Worm (Caenorhabditis elegans) whole organism, late embryonic: Measurements from ENCODE around the gene nhr-253.

Experiments used
- C08G9.2 ChIP-seq: sonication (generic microtip); optimal IDR thresholded peaks from 2 replicates; lab custom pipeline; 2016; ENCODE audit warnings: mild to moderate bottlenecking, missing genetic modification characterization, moderate library complexity, missing compliant biosample characterization
- K02D7.2 ChIP-seq: sonication (generic microtip); optimal IDR thresholded peaks from 2 replicates; lab custom pipeline; 2017; ENCODE audit warnings: mild to moderate bottlenecking, missing genetic modification characterization, missing compliant biosample characterization
- ceh-18 ChIP-seq: sonication (generic microtip); optimal IDR thresholded peaks from 2 replicates; lab custom pipeline; 2016; ENCODE audit warnings: missing genetic modification characterization, missing compliant biosample characterization
- ceh-19 ChIP-seq: fragments of 200-800 bp; sonication (Bioruptor generic); optimal IDR thresholded peaks from 2 replicates; lab custom pipeline; 2018; ENCODE audit warnings: mild to moderate bottlenecking, missing genetic modification characterization, missing compliant biosample characterization
- ceh-2 ChIP-seq: sonication (generic microtip); optimal IDR thresholded peaks from 2 replicates; lab custom pipeline; 2016; ENCODE audit warnings: missing genotype, missing genetic modification characterization, missing compliant biosample characterization
- ceh-30 ChIP-seq: fragments of 150-350 bp; optimal IDR thresholded peaks from 2 replicates; lab custom pipeline; 2014; ENCODE audit warnings: missing biosample characterization, missing genetic modification characterization
- ceh-31 ChIP-seq: sonication (generic microtip); optimal IDR thresholded peaks from 2 replicates; lab custom pipeline; 2016; ENCODE audit warnings: missing genetic modification characterization, missing compliant biosample characterization
- ceh-48 ChIP-seq: sonication (generic microtip); optimal IDR thresholded peaks from 2 replicates; lab custom pipeline; 2016; ENCODE audit warnings: missing genetic modification characterization, inconsistent platforms, missing compliant biosample characterization
- ceh-6 ChIP-seq: fragments of 200-800 bp; sonication (Bioruptor generic); optimal IDR thresholded peaks from 2 replicates; lab custom pipeline; 2018; ENCODE audit warnings: mild to moderate bottlenecking, missing genetic modification characterization, missing compliant biosample characterization
- che-1 ChIP-seq: sonication (generic microtip); optimal IDR thresholded peaks from 2 replicates; lab custom pipeline; 2016; ENCODE audit warnings: mild to moderate bottlenecking, missing genetic modification characterization, missing compliant biosample characterization
- dve-1 ChIP-seq: sonication (generic microtip); optimal IDR thresholded peaks from 2 replicates; lab custom pipeline; 2017; ENCODE audit warnings: antibody characterized with exemption, mild to moderate bottlenecking, missing genetic modification characterization, missing compliant biosample characterization
- elt-2 ChIP-seq: sonication (generic microtip); optimal IDR thresholded peaks from 2 replicates; lab custom pipeline; 2016; ENCODE audit warnings: missing genetic modification reagents, missing genetic modification characterization, missing compliant biosample characterization
- ets-4 ChIP-seq: sonication (generic microtip); optimal IDR thresholded peaks from 2 replicates; lab custom pipeline; 2016; ENCODE audit warnings: missing genetic modification characterization, missing compliant biosample characterization
- eyg-1 ChIP-seq: sonication (generic microtip); optimal IDR thresholded peaks from 2 replicates; lab custom pipeline; 2016; ENCODE audit warnings: missing genotype, missing genetic modification characterization, missing compliant biosample characterization
- fkh-6 ChIP-seq: sonication (generic microtip); optimal IDR thresholded peaks from 2 replicates; lab custom pipeline; 2016; ENCODE audit warnings: missing genetic modification characterization, missing compliant biosample characterization
- hlh-13 ChIP-seq: fragments of 200-800 bp; sonication (Bioruptor generic); optimal IDR thresholded peaks from 2 replicates; lab custom pipeline; 2018; ENCODE audit warnings: mild to moderate bottlenecking, missing genetic modification characterization, missing compliant biosample characterization
- hlh-30 ChIP-seq: sonication (generic microtip); optimal IDR thresholded peaks from 2 replicates; lab custom pipeline; 2017; ENCODE audit warnings: antibody characterized with exemption, missing genetic modification characterization, missing compliant biosample characterization; ENCODE audit not compliant: insufficient read depth
- hlh-6 ChIP-seq: sonication (generic microtip); optimal IDR thresholded peaks from 2 replicates; lab custom pipeline; 2016; ENCODE audit warnings: missing genotype, missing genetic modification characterization, missing compliant biosample characterization
- hlh-8 ChIP-seq: sonication (generic microtip); optimal IDR thresholded peaks from 2 replicates; lab custom pipeline; 2016; ENCODE audit warnings: missing genotype, missing genetic modification characterization, missing compliant biosample characterization
- madf-2 ChIP-seq: sonication (generic microtip); optimal IDR thresholded peaks from 2 replicates; lab custom pipeline; 2017; ENCODE audit warnings: missing genetic modification characterization, missing compliant biosample characterization
- mec-3 ChIP-seq: sonication (generic microtip); optimal IDR thresholded peaks from 2 replicates; lab custom pipeline; 2016; ENCODE audit warnings: borderline replicate concordance, missing genetic modification characterization, missing compliant biosample characterization
- nfya-1 ChIP-seq: sonication (generic microtip); optimal IDR thresholded peaks from 2 replicates; lab custom pipeline; 2017; ENCODE audit warnings: missing genetic modification characterization, mild to moderate bottlenecking, missing compliant biosample characterization, antibody characterized with exemption, moderate library complexity
- npax-4 ChIP-seq: sonication (generic microtip); optimal IDR thresholded peaks from 2 replicates; lab custom pipeline; 2016; ENCODE audit warnings: missing genetic modification characterization, missing compliant biosample characterization
- odd-2 ChIP-seq: sonication (generic microtip); optimal IDR thresholded peaks from 2 replicates; lab custom pipeline; 2017; ENCODE audit warnings: antibody characterized with exemption, mild to moderate bottlenecking, missing genetic modification characterization, missing compliant biosample characterization
- pat-9 ChIP-seq: fragments of 200-800 bp; sonication (Bioruptor generic); optimal IDR thresholded peaks from 2 replicates; lab custom pipeline; 2018; ENCODE audit warnings: mild to moderate bottlenecking, missing genetic modification characterization, moderate library complexity, missing compliant biosample characterization
- pha-4 ChIP-seq: fragments of 150-350 bp; optimal IDR thresholded peaks from 2 replicates; lab custom pipeline; 2018; ENCODE audit warnings: missing biosample characterization, missing genetic modification reagents, missing genetic modification characterization
- ref-2 ChIP-seq: sonication (generic microtip); optimal IDR thresholded peaks from 2 replicates; lab custom pipeline; 2016; ENCODE audit warnings: missing genetic modification characterization, missing compliant biosample characterization
- sox-2 ChIP-seq: fragments of 200-800 bp; sonication (Bioruptor generic); IDR thresholded peaks from 2 replicates; pipeline ENCODE4 v1.3.6; 2022; ENCODE audit warnings: missing genetic modification reagents, missing genetic modification characterization, missing compliant biosample characterization
- tbx-2 ChIP-seq: sonication (generic microtip); optimal IDR thresholded peaks from 2 replicates; lab custom pipeline; 2016; ENCODE audit warnings: missing genetic modification characterization, missing compliant biosample characterization
- ttx-3 ChIP-seq: sonication (generic microtip); optimal IDR thresholded peaks from 2 replicates; lab custom pipeline; 2016; ENCODE audit warnings: missing genetic modification reagents, missing genetic modification characterization, missing compliant biosample characterization
- unc-3 ChIP-seq, 2 experiments: fragments of 200-800 bp in 1 of 2; sonication (Bioruptor generic) in 1 of 2; sonication (generic microtip) in 1 of 2; conservative IDR thresholded peaks in 1 of 2; optimal IDR thresholded peaks in 1 of 2; 2 replicates each; pipeline versions ENCODE4 v1.3.6 to Lab custom; 2016 to 2022; ENCODE audit warnings: missing compliant biosample characterization in 2 of 2, missing genetic modification characterization in 2 of 2, missing genetic modification reagents in 1 of 2
- unc-42 ChIP-seq: sonication (generic microtip); optimal IDR thresholded peaks from 2 replicates; lab custom pipeline; 2016; ENCODE audit warnings: missing genotype, missing genetic modification characterization, missing compliant biosample characterization
- unc-55 ChIP-seq: sonication (generic microtip); optimal IDR thresholded peaks from 2 replicates; lab custom pipeline; 2017; ENCODE audit warnings: missing biosample characterization, missing genetic modification reagents, missing genetic modification characterization
- zip-5 ChIP-seq: sonication (generic microtip); optimal IDR thresholded peaks from 2 replicates; lab custom pipeline; 2016; ENCODE audit warnings: missing genetic modification characterization, missing compliant biosample characterization

Gene nhr-253

DNA sequence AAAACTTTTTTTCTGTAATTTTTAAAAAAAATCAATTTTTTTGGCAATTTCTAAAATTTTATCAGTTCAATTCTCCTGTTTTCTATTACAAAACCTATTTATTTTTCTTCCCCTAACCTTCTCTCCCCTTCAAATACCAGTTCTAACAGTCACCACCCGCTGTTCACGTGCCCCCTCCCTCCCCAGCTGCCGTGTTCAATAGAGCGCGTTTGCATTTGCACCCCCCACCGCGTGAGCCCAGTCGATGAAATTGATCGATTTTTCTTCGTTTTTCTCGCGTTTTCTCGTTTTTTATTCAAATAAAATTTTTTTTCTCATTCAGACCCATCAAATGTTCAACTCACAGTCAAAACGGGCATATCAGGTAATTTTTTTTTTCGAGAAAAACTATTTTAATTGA lies 47.3 kb upstream of the nhr-253 start, which contains the start of gene atg-9 (continued):
- no peak for TF ChIP-seq npax-4
- TF ChIP-seq dve-1 = no peak
- TF ChIP-seq sox-2 (GFP tag; lab: Robert Waterston, UW) = no peak
- no peak for TF ChIP-seq eyg-1
- no peak for TF ChIP-seq ceh-19 (GFP tag; lab: Kevin White, UChicago)
- no peak for TF ChIP-seq unc-42 (tag; lab: Kevin White, UChicago)
- TF ChIP-seq ceh-6 (GFP tag; lab: Kevin White, UChicago) = no peak
- TF ChIP-seq, all 69 proteins: peak for 6

DNA sequence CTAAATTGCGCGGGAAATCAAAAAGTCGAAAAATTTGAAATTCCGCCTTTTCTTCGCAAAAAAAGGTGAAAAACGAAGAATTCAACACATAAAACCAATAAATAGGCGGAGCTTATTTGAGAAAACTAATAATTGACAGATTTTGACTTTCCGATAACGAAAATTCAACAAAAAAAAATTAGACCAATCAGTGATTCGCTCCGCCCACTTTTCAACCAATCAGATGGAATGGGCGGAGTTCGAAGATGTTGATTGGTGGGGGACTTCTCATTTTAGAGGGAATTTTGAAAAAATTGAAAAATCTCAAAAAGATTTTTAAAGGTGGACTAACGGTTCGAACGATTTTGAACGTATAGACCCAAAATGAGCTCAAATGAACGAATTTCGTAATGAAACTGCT lies 45.6 kb upstream of the nhr-253 start:
- TF ChIP-seq hlh-6 (tag; lab: Kevin White, UChicago) = no peak
- TF ChIP-seq ceh-30 (tag; lab: Kevin White, UChicago) = no peak
- TF ChIP-seq nfya-1 (tag; lab: Kevin White, UChicago) = peak; percentile 72
- no peak for TF ChIP-seq elt-2 (tag; lab: Kevin White, UChicago)
- no peak for TF ChIP-seq ceh-6 (GFP tag; lab: Kevin White, UChicago)

DNA sequence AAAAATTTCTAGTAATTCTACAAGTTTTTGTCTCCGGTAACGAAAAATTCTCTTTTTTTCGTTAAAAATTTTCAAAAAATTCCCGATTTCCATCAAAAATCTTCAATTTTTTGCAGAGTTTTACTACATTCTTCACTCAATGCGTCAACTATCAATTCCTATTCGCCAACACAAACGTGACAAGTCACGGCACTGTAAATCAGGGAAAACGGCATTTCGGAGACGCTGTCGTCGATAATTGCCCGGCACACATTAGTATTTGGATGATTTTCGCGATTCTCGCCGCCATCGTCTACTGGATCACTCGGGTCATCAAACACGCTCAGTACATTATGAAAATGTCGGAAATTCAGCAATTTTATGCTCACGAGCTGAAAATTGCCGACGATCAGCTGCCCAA lies 44.6 kb upstream of the nhr-253 start:
- TF ChIP-seq eyg-1 = no peak
- TF ChIP-seq K02D7.2 (tag; lab: Kevin White, UChicago) = no peak
- TF ChIP-seq pat-9 (tag; lab: Kevin White, UChicago) = no peak
- TF ChIP-seq hlh-13 (GFP tag; lab: Kevin White, UChicago) = no peak
- TF ChIP-seq unc-3 (GFP tag; conservative IDR thresholded peaks at IDR 0.05; lab: Robert Waterston, UW) = no peak
- TF ChIP-seq unc-3 (tag; optimal IDR thresholded peaks at IDR 0.05; lab: Kevin White, UChicago) = no peak
- no peak for TF ChIP-seq ttx-3 (tag; lab: Kevin White, UChicago)
- no peak for TF ChIP-seq ceh-31
- TF ChIP-seq nfya-1 (tag; lab: Kevin White, UChicago) = no peak
- no peak for TF ChIP-seq fkh-6 (tag; lab: Kevin White, UChicago)
- TF ChIP-seq ceh-18 (tag; lab: Kevin White, UChicago) = no peak
- TF ChIP-seq hlh-8 (tag; lab: Kevin White, UChicago) = no peak
- TF ChIP-seq hlh-30 (tag; lab: Kevin White, UChicago) = no peak

DNA sequence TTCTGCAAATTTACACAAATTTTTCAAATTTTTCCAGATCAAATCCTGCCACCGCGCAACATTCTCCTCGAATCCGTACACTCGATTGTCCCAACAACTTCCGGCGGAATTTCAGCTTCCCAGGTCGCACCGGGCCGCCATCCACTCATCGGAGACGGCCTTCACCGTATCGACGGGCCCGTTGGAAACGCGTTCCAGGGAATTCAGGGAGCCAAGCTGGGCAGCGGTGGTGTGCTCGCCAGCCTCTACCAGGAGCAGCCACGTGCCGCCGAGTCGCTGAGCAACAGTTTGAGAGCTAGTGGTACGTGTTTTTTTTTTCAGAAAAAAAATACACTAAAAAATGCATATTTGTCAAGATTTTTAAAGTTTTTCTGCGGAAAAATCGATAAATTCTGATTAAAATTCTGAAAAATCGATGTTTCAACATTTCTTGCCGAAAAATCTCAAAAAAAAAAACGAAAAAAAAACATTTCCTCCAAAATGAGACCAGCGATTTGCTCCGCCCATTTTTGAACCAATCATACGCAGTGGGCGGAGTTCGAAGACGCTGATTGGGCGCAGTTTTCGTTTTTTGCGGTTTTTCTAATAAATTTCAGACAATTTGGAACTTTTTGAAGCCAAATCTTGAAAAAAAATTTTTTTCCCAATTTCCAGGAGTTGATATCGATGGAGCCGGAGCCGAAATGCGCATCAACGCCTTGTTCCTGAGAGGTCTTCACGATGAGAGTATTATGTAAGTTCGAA lies 39.3 kb upstream of the nhr-253 start:
- no peak for TF ChIP-seq zip-5 (tag; lab: Kevin White, UChicago)
- TF ChIP-seq nfya-1 (tag; lab: Kevin White, UChicago) = peak; percentile 65

DNA sequence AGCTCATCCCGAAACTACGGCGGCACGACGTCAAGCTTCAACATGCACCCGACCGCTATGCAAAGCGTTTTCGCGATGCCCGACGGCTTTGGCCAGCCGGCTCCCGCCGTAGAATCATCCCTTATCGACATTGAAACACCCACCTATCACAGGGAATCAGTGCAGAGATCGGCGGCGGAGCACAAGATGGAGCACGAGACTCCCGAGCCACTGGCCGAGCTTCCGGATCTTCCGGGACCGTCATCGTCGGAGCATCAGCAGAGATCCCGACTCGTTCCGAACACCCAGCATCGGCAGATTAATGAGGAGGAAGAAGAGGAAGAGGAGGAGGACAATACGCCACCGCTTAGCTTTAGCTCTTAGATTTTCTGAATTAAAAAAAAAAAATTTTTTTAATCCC lies 37.9 kb upstream of the nhr-253 start:
- TF ChIP-seq ceh-48 = no peak
- no peak for TF ChIP-seq che-1 (tag; lab: Kevin White, UChicago)
- no peak for TF ChIP-seq pha-4 (tag; lab: Kevin White, UChicago)
- TF ChIP-seq ets-4 (tag; lab: Kevin White, UChicago) = no peak
- no peak for TF ChIP-seq mec-3 (tag; lab: Kevin White, UChicago)
- TF ChIP-seq unc-55 (GFP tag; lab: Kevin White, UChicago) = no peak
- no peak for TF ChIP-seq ttx-3 (tag; lab: Kevin White, UChicago)
- TF ChIP-seq, all 69 proteins: peak for 0

DNA sequence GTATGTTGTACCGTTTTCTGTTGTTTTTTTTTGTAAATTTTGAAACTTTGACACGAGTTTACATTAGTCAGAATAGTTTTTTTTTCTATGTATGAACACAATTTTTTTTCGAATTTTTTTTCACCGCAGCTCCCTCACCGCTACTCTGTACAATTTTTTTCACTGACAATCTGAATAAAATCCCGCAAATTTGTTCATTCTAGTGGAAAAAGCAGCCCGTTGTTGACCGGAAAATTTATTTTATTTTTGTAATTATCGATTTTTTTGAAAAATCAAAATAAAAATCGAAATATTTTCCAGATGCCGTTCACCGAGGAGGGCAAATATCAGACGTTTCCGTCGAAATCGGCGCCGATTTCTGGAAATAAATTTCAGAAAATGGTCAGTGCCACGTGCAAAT lies 36.9 kb upstream of the nhr-253 start, which contains the start of gene T22H9.1:
Gene T22H9.1 (plus strand): TSS at position 301 of the 400 bp plus-strand sequence.
- no peak for TF ChIP-seq madf-2
- no peak for TF ChIP-seq ttx-3 (tag; lab: Kevin White, UChicago)
- no peak for TF ChIP-seq odd-2
- no peak for TF ChIP-seq ceh-2 (tag; lab: Kevin White, UChicago)
- no peak for TF ChIP-seq hlh-6 (tag; lab: Kevin White, UChicago)
- no peak for TF ChIP-seq tbx-2 (tag; lab: Kevin White, UChicago)
- no peak for TF ChIP-seq C08G9.2 (tag; lab: Kevin White, UChicago)
- no peak for TF ChIP-seq ref-2 (tag; lab: Kevin White, UChicago)
- TF ChIP-seq sox-2 (GFP tag; lab: Robert Waterston, UW) = no peak
- TF ChIP-seq ceh-6 (GFP tag; lab: Kevin White, UChicago) = no peak
